Worm (Caenorhabditis elegans): ENCODE results near the gene sre-45.

The sre-45 gene

DNA sequence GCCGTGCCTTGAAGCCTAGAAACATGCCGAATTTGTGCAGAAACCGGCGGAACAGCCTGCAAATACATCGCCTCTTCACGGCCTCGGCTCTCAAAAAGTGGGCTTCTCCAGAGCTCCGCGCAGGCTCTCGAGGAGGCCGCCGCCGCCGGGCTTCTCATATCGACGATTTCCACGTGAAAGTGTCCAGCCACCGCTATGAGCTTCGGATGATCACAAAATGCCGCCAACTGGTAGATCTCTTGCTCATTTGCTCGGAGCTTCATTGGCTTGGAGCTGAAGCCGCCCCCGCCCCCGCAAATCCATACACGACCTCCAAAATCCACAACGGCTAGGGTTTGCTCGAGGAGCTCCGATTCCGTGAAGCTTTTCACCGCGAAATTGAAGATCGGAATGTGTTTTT is 42.9 kb downstream of the sre-45 start:
- no peak for TF ChIP-seq hmbx-1 (tag; optimal IDR thresholded peaks at IDR 0.05)
- TF ChIP-seq tra-4 (tag; optimal IDR thresholded peaks at IDR 0.05) = no peak
- no peak for TF ChIP-seq pes-1 (GFP tag; IDR thresholded peaks at IDR 0.05)
- TF ChIP-seq aly-1 (tag; optimal IDR thresholded peaks at IDR 0.05) = no peak
- no peak for TF ChIP-seq tbx-11 (GFP tag; IDR thresholded peaks at IDR 0.05)
- no peak for TF ChIP-seq flt-1 (GFP tag; IDR thresholded peaks at IDR 0.05)
- TF ChIP-seq ceh-36 (tag; optimal IDR thresholded peaks at IDR 0.05) = no peak
- no peak for TF ChIP-seq sea-1 (GFP tag; conservative IDR thresholded peaks at IDR 0.05)
- no peak for TF ChIP-seq ets-7 (tag; optimal IDR thresholded peaks at IDR 0.05)
- no peak for TF ChIP-seq tbx-37 (GFP tag; conservative IDR thresholded peaks at IDR 0.05)
- TF ChIP-seq F13C5.2 (tag; optimal IDR thresholded peaks at IDR 0.05) = no peak
- no peak for TF ChIP-seq B0310.2 (tag; optimal IDR thresholded peaks at IDR 0.05)
- TF ChIP-seq hnd-1 (tag; optimal IDR thresholded peaks at IDR 0.05) = no peak
- TF ChIP-seq scrt-1 (GFP tag; IDR thresholded peaks at IDR 0.05) = no peak
- TF ChIP-seq ceh-13 (GFP tag; optimal IDR thresholded peaks at IDR 0.05) = no peak
- TF ChIP-seq ama-1 (optimal IDR thresholded peaks at IDR 0.05) = no peak

DNA sequence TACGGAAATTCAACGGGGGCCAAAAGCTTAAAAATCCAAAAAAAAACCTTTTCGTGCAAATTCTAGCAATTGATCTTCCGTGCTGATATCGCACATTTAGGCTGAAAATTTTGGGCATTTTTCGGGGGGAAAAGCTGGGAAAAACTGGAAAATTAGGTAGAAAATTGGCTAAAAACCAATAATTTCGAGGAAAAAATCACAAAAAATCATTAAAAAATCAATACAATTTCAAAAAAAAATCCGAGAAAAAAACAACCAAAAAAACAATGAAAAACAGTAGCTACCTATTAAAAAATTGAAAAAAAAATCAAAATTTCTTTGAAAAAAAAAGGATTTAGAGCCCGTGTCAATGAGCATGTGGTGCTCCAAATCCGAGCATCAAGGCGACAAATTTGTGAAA is 50.2 kb downstream of the sre-45 start, which contains the start of gene Y48E1B.3:
Gene Y48E1B.3 (minus strand): TSS at position 101 of the 400 bp plus-strand sequence.
- TF ChIP-seq ets-7 (tag; optimal IDR thresholded peaks at IDR 0.05) (no peak), sea-1 (GFP tag; conservative IDR thresholded peaks at IDR 0.05) (no peak), ceh-36 (tag; optimal IDR thresholded peaks at IDR 0.05) (no peak), ceh-13 (GFP tag; optimal IDR thresholded peaks at IDR 0.05) (no peak), ama-1 (optimal IDR thresholded peaks at IDR 0.05) (no peak)

Data from whole organism, early embryonic.